Worm (Caenorhabditis elegans) whole organism, L1 larva: ENCODE measurements around the gene C04F5.9.

Experiments used
- Y116A8C.19 ChIP-seq: sonication (generic microtip); optimal IDR thresholded peaks from 2 replicates; lab custom pipeline; 2016; ENCODE audit warnings: missing compliant biosample characterization, missing genetic modification characterization, borderline replicate concordance
- aly-2 ChIP-seq: fragments of 150-350 bp; optimal IDR thresholded peaks from 2 replicates; lab custom pipeline; 2014; ENCODE audit warnings: missing biosample characterization, missing genetic modification characterization
- elt-2 ChIP-seq: sonication (generic microtip); optimal IDR thresholded peaks from 2 replicates; lab custom pipeline; 2016; ENCODE audit warnings: missing genetic modification characterization, mild to moderate bottlenecking, inconsistent platforms, missing compliant biosample characterization, missing genetic modification reagents
- elt-3 ChIP-seq, 6 experiments: fragments of 150-350 bp in 1 of 6; sonication (generic microtip); optimal IDR thresholded peaks; 2 replicates each; lab custom pipeline; 2017 to 2018; ENCODE audit warnings: missing biosample characterization in 6 of 6, missing genetic modification characterization in 6 of 6, inconsistent platforms in 1 of 6
- fkh-10 ChIP-seq: sonication (generic microtip); optimal IDR thresholded peaks from 2 replicates; lab custom pipeline; 2017; ENCODE audit warnings: missing biosample characterization, missing genetic modification reagents, missing genetic modification characterization
- jun-1 ChIP-seq: fragments of 150-350 bp; optimal IDR thresholded peaks from 2 replicates; lab custom pipeline; 2014; ENCODE audit warnings: missing biosample characterization, missing genetic modification reagents, missing genetic modification characterization
- lin-13 ChIP-seq: fragments of 150-350 bp; optimal IDR thresholded peaks from 2 replicates; lab custom pipeline; 2014; ENCODE audit warnings: missing biosample characterization, missing genetic modification reagents, missing genetic modification characterization
- nhr-20 ChIP-seq: sonication (generic microtip); optimal IDR thresholded peaks from 2 replicates; lab custom pipeline; 2016; ENCODE audit warnings: mild to moderate bottlenecking, missing genetic modification characterization, missing compliant biosample characterization
- pqm-1 ChIP-seq: sonication (generic microtip); optimal IDR thresholded peaks from 3 replicates; lab custom pipeline; 2017; ENCODE audit warnings: missing biosample characterization, missing genetic modification characterization
- snpc-4 ChIP-seq: fragments of 150-350 bp; optimal IDR thresholded peaks from 2 replicates; lab custom pipeline; 2014; ENCODE audit warnings: missing biosample characterization, missing genetic modification characterization
- snu-23 ChIP-seq: sonication (generic microtip); optimal IDR thresholded peaks from 2 replicates; lab custom pipeline; 2016; ENCODE audit warnings: missing genetic modification characterization, missing compliant biosample characterization
- sox-4 ChIP-seq: sonication (generic microtip); optimal IDR thresholded peaks from 2 replicates; lab custom pipeline; 2016; ENCODE audit warnings: missing genetic modification characterization, missing compliant biosample characterization
- sptf-1 ChIP-seq: fragments of 150-350 bp; optimal IDR thresholded peaks from 2 replicates; lab custom pipeline; 2014; ENCODE audit warnings: missing biosample characterization, missing genetic modification characterization
- xbp-1 ChIP-seq: sonication (generic microtip); optimal IDR thresholded peaks from 2 replicates; lab custom pipeline; 2016; ENCODE audit warnings: missing genetic modification characterization, missing compliant biosample characterization

DNA sequence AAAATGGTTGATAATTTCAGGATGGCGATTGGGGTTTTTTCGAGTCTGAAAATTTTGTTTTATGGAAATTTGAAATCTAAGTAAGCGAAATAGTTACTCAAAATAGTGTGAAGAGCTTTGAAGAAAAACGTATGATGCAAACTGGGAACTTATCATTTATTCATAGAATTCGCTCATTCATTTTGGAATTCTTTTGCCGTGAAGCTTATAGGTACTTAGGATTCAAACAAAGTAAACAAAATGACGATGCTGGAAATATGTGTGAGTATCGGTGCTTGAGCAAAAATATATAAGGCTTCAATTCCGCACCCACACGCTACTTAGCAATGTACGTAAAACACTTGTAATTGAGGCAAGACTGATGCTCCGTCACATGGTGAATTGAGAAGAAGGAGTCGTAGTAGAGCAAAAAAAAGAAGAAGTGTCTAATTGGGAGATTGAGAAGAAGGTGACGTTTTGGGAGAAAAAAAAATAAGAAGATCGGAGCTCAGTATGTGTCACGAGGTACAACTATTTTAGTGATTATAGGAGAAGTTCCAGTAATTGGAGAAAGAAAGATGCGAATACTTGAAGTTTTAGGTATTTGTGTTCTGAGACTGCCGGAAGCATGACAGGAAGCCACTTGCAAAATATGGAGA lies 29.4 kb downstream of the C04F5.9 start, which contains the start of gene glb-32:
- TF ChIP-seq elt-2 (no peak), pqm-1 (no peak), Y116A8C.19 (no peak), aly-2 (tag; lab: Kevin White, UChicago) (no peak), snu-23 (GFP tag; lab: Kevin White, UChicago) (no peak), elt-3 (tag; optimal IDR thresholded peaks at IDR 0.05; lab: Kevin White, UChicago) (no peak), fkh-10 (GFP tag; lab: Kevin White, UChicago) (no peak), lin-13 (GFP tag; lab: Kevin White, UChicago) (no peak), sox-4 (tag; lab: Kevin White, UChicago) (no peak), xbp-1 (tag; lab: Kevin White, UChicago) (no peak), jun-1 (no peak), nhr-20 (no peak), snpc-4 (tag; lab: Kevin White, UChicago) (no peak), sptf-1 (tag; lab: Kevin White, UChicago) (no peak)
